Fruit fly (Drosophila melanogaster) whole organism, embryonic: Measurements from ENCODE around the gene Pat1.
A peak's percentile ranks its signal among the peaks of the same experiment; 100 is the strongest.

Experiments
- Atf-2 ChIP-seq: fragments of 200-800 bp; sonication (Bioruptor generic); optimal IDR thresholded peaks from 2 replicates; lab custom pipeline; 2016; ENCODE audit warnings: missing biosample characterization, missing genetic modification characterization
- CG10321 ChIP-seq: fragments of 200-800 bp; sonication (Bioruptor generic); IDR thresholded peaks from 2 replicates; pipeline ENCODE4 v1.3.6; 2022; ENCODE audit warnings: missing biosample characterization, missing genetic modification characterization
- CG10366 ChIP-seq: fragments of 200-800 bp; sonication (Bioruptor generic); IDR thresholded peaks from 2 replicates; pipeline ENCODE4 v1.3.6; 2022; ENCODE audit warnings: missing biosample characterization, missing genetic modification characterization
- CG13123 ChIP-seq: fragments of 200-800 bp; sonication (Bioruptor generic); optimal IDR thresholded peaks from 2 replicates; lab custom pipeline; 2016; ENCODE audit warnings: missing biosample characterization, missing genetic modification characterization
- CG17802 ChIP-seq: fragments of 200-800 bp; sonication (Bioruptor generic); optimal IDR thresholded peaks from 2 replicates; lab custom pipeline; 2018; ENCODE audit warnings: missing biosample characterization, mild to moderate bottlenecking, missing genetic modification characterization, moderate library complexity
- CG2678 ChIP-seq: fragments of 200-800 bp; sonication (Bioruptor generic); optimal IDR thresholded peaks from 3 replicates; lab custom pipeline; 2019; ENCODE audit warnings: missing biosample characterization, mild to moderate bottlenecking, missing genetic modification characterization, moderate library complexity
- CG2712 ChIP-seq: fragments of 200-800 bp; optimal IDR thresholded peaks from 3 replicates; lab custom pipeline; 2019; ENCODE audit warnings: missing biosample characterization, mild to moderate bottlenecking, missing genetic modification characterization, moderate library complexity
- CG6272 ChIP-seq: fragments of 200-800 bp; sonication (Bioruptor generic); IDR thresholded peaks from 2 replicates; pipeline ENCODE4 v1.3.6; 2022; ENCODE audit warnings: missing biosample characterization, missing genetic modification characterization
- CG6683 ChIP-seq: fragments of 200-800 bp; sonication (Bioruptor generic); optimal IDR thresholded peaks from 2 replicates; lab custom pipeline; 2017; ENCODE audit warnings: missing biosample characterization, mild to moderate bottlenecking, missing genetic modification characterization, missing genetic modification reagents
- CG6813 ChIP-seq: fragments of 200-800 bp; sonication (Bioruptor generic); optimal IDR thresholded peaks from 2 replicates; lab custom pipeline; 2017; ENCODE audit warnings: missing biosample characterization, missing genetic modification characterization, mild to moderate bottlenecking, moderate library complexity, missing genetic modification reagents
- CG7745 ChIP-seq: fragments of 200-800 bp; sonication (Bioruptor generic); optimal IDR thresholded peaks from 2 replicates; lab custom pipeline; 2018; ENCODE audit warnings: missing biosample characterization, mild to moderate bottlenecking, missing genetic modification characterization, moderate library complexity
- CG7786 ChIP-seq: fragments of 200-800 bp; sonication (Bioruptor generic); optimal IDR thresholded peaks from 2 replicates; lab custom pipeline; 2016; ENCODE audit warnings: missing biosample characterization, missing genetic modification characterization
- CG7963 ChIP-seq: fragments of 200-800 bp; sonication (Bioruptor generic); IDR thresholded peaks from 3 replicates; pipeline ENCODE4 v1.3.6; 2022; ENCODE audit warnings: missing biosample characterization, missing genetic modification characterization; ENCODE audit not compliant: partially characterized antibody
- CG8281 ChIP-seq: fragments of 200-800 bp; sonication (Bioruptor generic); optimal IDR thresholded peaks from 2 replicates; lab custom pipeline; 2018; ENCODE audit warnings: missing biosample characterization, mild to moderate bottlenecking, missing genetic modification characterization, moderate library complexity
- CG9932 ChIP-seq: fragments of 200-800 bp; sonication (Bioruptor generic); IDR thresholded peaks from 2 replicates; pipeline ENCODE4 v1.3.6; 2022; ENCODE audit warnings: missing biosample characterization, missing genetic modification characterization
- D19A ChIP-seq: fragments of 200-800 bp; optimal IDR thresholded peaks from 3 replicates; lab custom pipeline; 2019; ENCODE audit warnings: missing biosample characterization, mild to moderate bottlenecking, missing genetic modification characterization, moderate library complexity
- Dip3 ChIP-seq: fragments of 200-800 bp; sonication (Bioruptor generic); optimal IDR thresholded peaks from 3 replicates; lab custom pipeline; 2016; ENCODE audit warnings: missing biosample characterization, missing genetic modification characterization
- Gug ChIP-seq: fragments of 200-800 bp; sonication (Bioruptor generic); IDR thresholded peaks from 4 replicates; pipeline ENCODE4 v1.3.6; 2022; ENCODE audit warnings: missing biosample characterization, missing genetic modification characterization
- H15 ChIP-seq: fragments of 200-800 bp; sonication (Bioruptor generic); IDR thresholded peaks from 3 replicates; pipeline ENCODE4 v1.3.6; 2022; ENCODE audit warnings: missing biosample characterization, missing genetic modification characterization
- HmgZ ChIP-seq: fragments of 200-800 bp; sonication (Bioruptor generic); optimal IDR thresholded peaks from 2 replicates; lab custom pipeline; 2018; ENCODE audit warnings: missing biosample characterization, mild to moderate bottlenecking, missing genetic modification characterization
- Mad ChIP-seq: fragments of 200-800 bp; sonication (Bioruptor generic); optimal IDR thresholded peaks from 2 replicates; lab custom pipeline; 2016; ENCODE audit warnings: missing biosample characterization, missing genetic modification characterization
- PHDP ChIP-seq: fragments of 200-800 bp; sonication (Bioruptor generic); optimal IDR thresholded peaks from 3 replicates; lab custom pipeline; 2018; ENCODE audit warnings: missing biosample characterization, mild to moderate bottlenecking, missing genetic modification characterization, moderate library complexity
- Poxn ChIP-seq: fragments of 200-800 bp; sonication (Bioruptor generic); IDR thresholded peaks from 2 replicates; pipeline ENCODE4 v1.3.6; 2022; ENCODE audit warnings: missing biosample characterization, missing genetic modification characterization
- Ravus ChIP-seq: fragments of 200-800 bp; sonication (Bioruptor generic); IDR thresholded peaks from 2 replicates; pipeline ENCODE4 v1.3.6; 2022; ENCODE audit warnings: missing biosample characterization, missing genetic modification characterization
- Rfx ChIP-seq: fragments of 200-800 bp; sonication (Bioruptor generic); IDR thresholded peaks from 2 replicates; pipeline ENCODE4 v1.3.6; 2022; ENCODE audit warnings: missing biosample characterization, missing genetic modification characterization
- Sin3A ChIP-seq: fragments of >200 bp; optimal IDR thresholded peaks from 2 replicates; lab custom pipeline; 2018
- abd-A ChIP-seq: fragments of 200-800 bp; sonication (Bioruptor generic); optimal IDR thresholded peaks from 3 replicates; lab custom pipeline; 2019; ENCODE audit warnings: missing biosample characterization, mild to moderate bottlenecking, missing genetic modification characterization, moderate library complexity
- cad ChIP-seq: fragments of >200 bp; optimal IDR thresholded peaks from 2 replicates; lab custom pipeline; 2017; ENCODE audit warnings: missing biosample characterization, missing genetic modification characterization
- crc ChIP-seq: fragments of 200-800 bp; sonication (Bioruptor generic); optimal IDR thresholded peaks from 2 replicates; lab custom pipeline; 2016; ENCODE audit warnings: missing biosample characterization, missing genetic modification characterization
- da ChIP-seq: fragments of 200-800 bp; sonication (Bioruptor generic); optimal IDR thresholded peaks from 2 replicates; lab custom pipeline; 2016; ENCODE audit warnings: missing biosample characterization, missing genetic modification characterization
- dm ChIP-seq: fragments of 200-800 bp; sonication (Bioruptor generic); optimal IDR thresholded peaks from 3 replicates; lab custom pipeline; 2016; ENCODE audit warnings: missing biosample characterization, missing genetic modification characterization
- emc ChIP-seq: fragments of 200-800 bp; sonication (Bioruptor generic); optimal IDR thresholded peaks from 2 replicates; lab custom pipeline; 2016; ENCODE audit warnings: missing biosample characterization, missing genetic modification characterization
- fu2 ChIP-seq: fragments of 200-800 bp; sonication (Bioruptor generic); optimal IDR thresholded peaks from 2 replicates; lab custom pipeline; 2016; ENCODE audit warnings: missing biosample characterization, missing genetic modification characterization
- gfzf ChIP-seq: fragments of 200-800 bp; sonication (Bioruptor generic); optimal IDR thresholded peaks from 2 replicates; lab custom pipeline; 2016; ENCODE audit warnings: missing biosample characterization, mild to moderate bottlenecking, missing genetic modification characterization, moderate library complexity
- ham ChIP-seq: fragments of 200-800 bp; sonication (Bioruptor generic); IDR thresholded peaks from 2 replicates; pipeline ENCODE4 v1.3.6; 2022; ENCODE audit warnings: missing biosample characterization, missing genetic modification characterization
- knrl ChIP-seq: fragments of 200-800 bp; sonication (Bioruptor generic); IDR thresholded peaks from 3 replicates; pipeline ENCODE4 v1.3.6; 2022; ENCODE audit warnings: missing biosample characterization, missing genetic modification characterization; ENCODE audit not compliant: partially characterized antibody
- lola ChIP-seq, 3 experiments: fragments of >200 bp in 2 of 3; fragments of 200-800 bp in 1 of 3; sonication (Bioruptor generic) in 1 of 3; optimal IDR thresholded peaks; 2 replicates each; lab custom pipeline; 2017 to 2019; ENCODE audit warnings: missing biosample characterization in 3 of 3, missing genetic modification characterization in 3 of 3, mild to moderate bottlenecking in 1 of 3, moderate library complexity in 1 of 3
- nmo ChIP-seq: fragments of 200-800 bp; sonication (Bioruptor generic); optimal IDR thresholded peaks from 2 replicates; lab custom pipeline; 2018; ENCODE audit warnings: missing biosample characterization, mild to moderate bottlenecking, missing genetic modification characterization, moderate library complexity
- nom ChIP-seq: fragments of 200-800 bp; sonication (Bioruptor generic); optimal IDR thresholded peaks from 2 replicates; lab custom pipeline; 2017; ENCODE audit warnings: missing biosample characterization, missing genetic modification characterization, mild to moderate bottlenecking, moderate library complexity, missing genetic modification reagents
- phol ChIP-seq: fragments of 200-800 bp; sonication (Bioruptor generic); optimal IDR thresholded peaks from 3 replicates; lab custom pipeline; 2018; ENCODE audit warnings: missing biosample characterization, mild to moderate bottlenecking, missing genetic modification characterization, moderate library complexity
- row ChIP-seq: fragments of 200-800 bp; sonication (Bioruptor generic); IDR thresholded peaks from 3 replicates; pipeline ENCODE4 v1.3.6; 2022; ENCODE audit warnings: missing biosample characterization, missing genetic modification characterization
- sc ChIP-seq, 3 experiments: fragments of >200 bp in 2 of 3; fragments of 200-800 bp in 1 of 3; sonication (Bioruptor generic) in 1 of 3; optimal IDR thresholded peaks; 2 replicates in 2 of 3; 3 replicates in 1 of 3; lab custom pipeline; 2017; ENCODE audit warnings: mild to moderate bottlenecking in 1 of 3, missing biosample characterization in 1 of 3, missing genetic modification characterization in 1 of 3, missing genetic modification reagents in 1 of 3
- sens ChIP-seq: fragments of 200-800 bp; sonication (Bioruptor generic); peaks from one replicate; lab custom pipeline; 2016; ENCODE audit warnings: missing biosample characterization, missing genetic modification characterization
- sisA ChIP-seq: fragments of 200-800 bp; sonication (Bioruptor generic); IDR thresholded peaks from 2 replicates; pipeline ENCODE4 v1.3.6; 2022; ENCODE audit warnings: missing biosample characterization, missing genetic modification characterization
- so ChIP-seq: fragments of 200-800 bp; sonication (Bioruptor generic); IDR thresholded peaks from 3 replicates; pipeline ENCODE4 v1.3.6; 2022; ENCODE audit warnings: missing biosample characterization, missing genetic modification characterization
- ssp ChIP-seq: fragments of 200-800 bp; sonication (Bioruptor generic); IDR thresholded peaks from 2 replicates; pipeline ENCODE4 v1.3.6; 2022; ENCODE audit warnings: missing biosample characterization, missing genetic modification characterization
- stc ChIP-seq: fragments of 200-800 bp; sonication (Bioruptor generic); IDR thresholded peaks from 2 replicates; pipeline ENCODE4 v1.3.6; 2022; ENCODE audit warnings: missing biosample characterization, missing genetic modification characterization
- stwl ChIP-seq: fragments of 200-800 bp; sonication (Bioruptor generic); optimal IDR thresholded peaks from 3 replicates; lab custom pipeline; 2018; ENCODE audit warnings: missing biosample characterization, mild to moderate bottlenecking, missing genetic modification characterization, moderate library complexity
- tin ChIP-seq: fragments of 200-800 bp; sonication (Bioruptor generic); optimal IDR thresholded peaks from 3 replicates; lab custom pipeline; 2016; ENCODE audit warnings: missing biosample characterization, missing genetic modification characterization
- usp ChIP-seq: fragments of >200 bp; optimal IDR thresholded peaks from 2 replicates; lab custom pipeline; 2017; ENCODE audit warnings: missing biosample characterization, missing genetic modification characterization
- wdn ChIP-seq: fragments of 200-800 bp; sonication (Bioruptor generic); IDR thresholded peaks from 2 replicates; pipeline ENCODE4 v1.3.6; 2022; ENCODE audit warnings: missing biosample characterization, missing genetic modification characterization

The Pat1 gene

DNA sequence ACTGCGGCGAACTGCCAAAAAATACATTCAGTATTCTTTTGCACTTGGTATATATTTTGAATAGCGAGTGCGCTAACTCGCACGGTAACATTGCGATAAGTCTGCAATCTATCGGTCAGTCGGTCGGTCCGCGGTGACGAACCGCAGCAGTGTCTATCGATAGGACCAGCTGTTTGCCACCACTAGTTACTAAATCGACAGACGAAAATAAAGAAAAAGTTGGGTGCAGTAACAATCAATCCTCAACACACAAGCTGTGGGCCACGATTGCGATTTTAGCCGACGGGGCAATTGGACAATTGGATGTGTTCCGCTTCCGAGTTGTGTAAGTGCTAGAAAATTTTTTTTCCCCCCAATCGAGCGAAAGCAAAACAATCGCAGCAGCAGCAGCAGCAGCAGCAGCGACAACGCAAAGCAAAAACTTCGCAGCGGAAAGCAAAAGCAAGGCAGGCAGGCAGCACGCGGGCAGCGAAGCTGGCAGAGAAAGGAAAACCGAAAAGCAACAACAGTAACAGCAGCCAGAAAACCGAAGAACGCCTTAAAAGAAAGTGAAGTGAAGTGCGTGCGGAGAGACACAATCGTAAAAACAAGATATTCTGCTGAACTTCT lies at the start of gene Pat1 (continued):
- TF ChIP-seq nmo (peak; percentile 38), PHDP (tag; lab: Kevin White, UChicago) (peak; percentile 11), Atf-2 (GFP tag; lab: Kevin White, UChicago) (no peak), knrl (GFP tag; lab: Robert Waterston, UW) (peak; percentile 87), stc (no peak), ssp (no peak), row (peak; percentile 56), sisA (GFP tag; lab: Robert Waterston, UW) (no peak), Ravus (no peak), CG10321 (no peak), CG6683 (GFP tag; lab: Kevin White, UChicago) (no peak), so (GFP tag; lab: Robert Waterston, UW) (no peak), nom (peak; percentile 28), CG13123 (GFP tag; lab: Kevin White, UChicago) (no peak), Poxn (GFP tag; lab: Robert Waterston, UW) (no peak), ham (GFP tag; lab: Robert Waterston, UW) (no peak), H15 (GFP tag; lab: Robert Waterston, UW) (no peak), phol (tag; lab: Kevin White, UChicago) (peak; percentile 21), CG8281 (tag; lab: Kevin White, UChicago) (no peak), dm (GFP tag; lab: Kevin White, UChicago) (no peak), CG7963 (peak; percentile 82), abd-A (tag; lab: Kevin White, UChicago) (no peak), lola (GFP tag; optimal IDR thresholded peaks at IDR 0.05; lab: Kevin White, UChicago) (no peak), CG2712 (tag; lab: Kevin White, UChicago) (peak; percentile 44), D19A (no peak), Sin3A (lab: Kevin White, UChicago) (peak; percentile 64), Dip3 (no peak), sc (optimal IDR thresholded peaks at IDR 0.05; lab: Kevin White, UChicago) (no peak), sc (GFP tag; optimal IDR thresholded peaks at IDR 0.05; lab: Kevin White, UChicago) (no peak), stwl (peak; percentile 91), da (GFP tag; lab: Kevin White, UChicago) (no peak), sens (GFP tag; lab: Kevin White, UChicago) (peak; percentile 56), CG7786 (GFP tag; lab: Kevin White, UChicago) (no peak), emc (GFP tag; lab: Kevin White, UChicago) (no peak), gfzf (peak; percentile 74), CG7745 (tag; lab: Kevin White, UChicago) (peak; percentile 8), tin (GFP tag; lab: Kevin White, UChicago) (no peak), Mad (GFP tag; lab: Kevin White, UChicago) (no peak), usp (GFP tag; lab: Kevin White, UChicago) (no peak), CG17802 (tag; lab: Kevin White, UChicago) (no peak), CG10366 (GFP tag; lab: Robert Waterston, UW) (no peak), crc (GFP tag; lab: Kevin White, UChicago) (no peak), wdn (GFP tag; lab: Robert Waterston, UW) (no peak), Gug (GFP tag; lab: Robert Waterston, UW) (no peak; the same call in 3 of the 4 replicates), Rfx (peak; percentile 52), CG6272 (GFP tag; lab: Robert Waterston, UW) (no peak), HmgZ (peak; percentile 66), CG9932 (peak; percentile 60; the same call in 1 of the 2 replicates), CG6813 (GFP tag; lab: Kevin White, UChicago) (no peak), CG2678 (tag; lab: Kevin White, UChicago) (no peak), fu2 (GFP tag; lab: Kevin White, UChicago) (no peak), cad (no peak)
